Worm (Caenorhabditis elegans) whole organism, late embryonic: ENCODE results near the gene F41G3.19.

ENCODE experiments used
- C08G9.2 ChIP-seq: sonication (generic microtip); optimal IDR thresholded peaks from 2 replicates; lab custom pipeline; 2016; ENCODE audit warnings: mild to moderate bottlenecking, missing genetic modification characterization, moderate library complexity, missing compliant biosample characterization
- C38D4.7 ChIP-seq: fragments of 200-800 bp; sonication (Bioruptor generic); optimal IDR thresholded peaks from 2 replicates; lab custom pipeline; 2018; ENCODE audit warnings: mild to moderate bottlenecking, missing genetic modification characterization, moderate library complexity, missing compliant biosample characterization
- F13H6.1 ChIP-seq: sonication (generic microtip); optimal IDR thresholded peaks from 2 replicates; lab custom pipeline; 2016; ENCODE audit warnings: missing genetic modification characterization, missing compliant biosample characterization
- K09A11.1 ChIP-seq: sonication (generic microtip); optimal IDR thresholded peaks from 2 replicates; lab custom pipeline; 2017; ENCODE audit warnings: antibody characterized with exemption, mild to moderate bottlenecking, missing genetic modification characterization, missing compliant biosample characterization; ENCODE audit not compliant: insufficient read depth
- T23F11.4 ChIP-seq: fragments of 200-800 bp; sonication (Bioruptor generic); optimal IDR thresholded peaks from 2 replicates; lab custom pipeline; 2018; ENCODE audit warnings: mild to moderate bottlenecking, missing genetic modification characterization, missing compliant biosample characterization
- Y22D7AL.16 ChIP-seq: sonication (generic microtip); optimal IDR thresholded peaks from 2 replicates; lab custom pipeline; 2016; ENCODE audit warnings: missing genetic modification characterization, missing compliant biosample characterization
- ahr-1 ChIP-seq: sonication (generic microtip); optimal IDR thresholded peaks from 2 replicates; lab custom pipeline; 2016; ENCODE audit warnings: missing genetic modification characterization, missing compliant biosample characterization
- ceh-14 ChIP-seq: sonication (generic microtip); optimal IDR thresholded peaks from 2 replicates; lab custom pipeline; 2016; ENCODE audit warnings: missing genotype, missing genetic modification characterization, missing compliant biosample characterization
- ceh-18 ChIP-seq: sonication (generic microtip); optimal IDR thresholded peaks from 2 replicates; lab custom pipeline; 2016; ENCODE audit warnings: missing genetic modification characterization, missing compliant biosample characterization
- ceh-19 ChIP-seq: fragments of 200-800 bp; sonication (Bioruptor generic); optimal IDR thresholded peaks from 2 replicates; lab custom pipeline; 2018; ENCODE audit warnings: mild to moderate bottlenecking, missing genetic modification characterization, missing compliant biosample characterization
- ceh-2 ChIP-seq: sonication (generic microtip); optimal IDR thresholded peaks from 2 replicates; lab custom pipeline; 2016; ENCODE audit warnings: missing genotype, missing genetic modification characterization, missing compliant biosample characterization
- ceh-22 ChIP-seq: sonication (generic microtip); optimal IDR thresholded peaks from 2 replicates; lab custom pipeline; 2017; ENCODE audit warnings: missing biosample characterization, missing genetic modification characterization
- ceh-30 ChIP-seq: fragments of 150-350 bp; optimal IDR thresholded peaks from 2 replicates; lab custom pipeline; 2014; ENCODE audit warnings: missing biosample characterization, missing genetic modification characterization
- ceh-31 ChIP-seq: sonication (generic microtip); optimal IDR thresholded peaks from 2 replicates; lab custom pipeline; 2016; ENCODE audit warnings: missing genetic modification characterization, missing compliant biosample characterization
- ceh-45 ChIP-seq: fragments of 200-800 bp; sonication (Bioruptor generic); IDR thresholded peaks from 2 replicates; pipeline ENCODE4 v1.3.6; 2022; ENCODE audit warnings: missing genetic modification reagents, missing genetic modification characterization, missing compliant biosample characterization
- ceh-48 ChIP-seq: sonication (generic microtip); optimal IDR thresholded peaks from 2 replicates; lab custom pipeline; 2016; ENCODE audit warnings: missing genetic modification characterization, inconsistent platforms, missing compliant biosample characterization
- ceh-6 ChIP-seq: fragments of 200-800 bp; sonication (Bioruptor generic); optimal IDR thresholded peaks from 2 replicates; lab custom pipeline; 2018; ENCODE audit warnings: mild to moderate bottlenecking, missing genetic modification characterization, missing compliant biosample characterization
- ceh-9 ChIP-seq: sonication (generic microtip); optimal IDR thresholded peaks from 2 replicates; lab custom pipeline; 2016; ENCODE audit warnings: mild to moderate bottlenecking, missing genetic modification characterization, inconsistent platforms, missing compliant biosample characterization
- dve-1 ChIP-seq: sonication (generic microtip); optimal IDR thresholded peaks from 2 replicates; lab custom pipeline; 2017; ENCODE audit warnings: antibody characterized with exemption, mild to moderate bottlenecking, missing genetic modification characterization, missing compliant biosample characterization
- elt-2 ChIP-seq: sonication (generic microtip); optimal IDR thresholded peaks from 2 replicates; lab custom pipeline; 2016; ENCODE audit warnings: missing genetic modification reagents, missing genetic modification characterization, missing compliant biosample characterization
- elt-4 ChIP-seq: sonication (generic microtip); optimal IDR thresholded peaks from 2 replicates; lab custom pipeline; 2016; ENCODE audit warnings: missing genetic modification characterization, missing compliant biosample characterization
- ets-4 ChIP-seq: sonication (generic microtip); optimal IDR thresholded peaks from 2 replicates; lab custom pipeline; 2016; ENCODE audit warnings: missing genetic modification characterization, missing compliant biosample characterization
- fkh-10 ChIP-seq: fragments of 150-350 bp; optimal IDR thresholded peaks from 2 replicates; lab custom pipeline; 2014; ENCODE audit warnings: missing biosample characterization, missing genetic modification reagents, missing genetic modification characterization
- hlh-13 ChIP-seq: fragments of 200-800 bp; sonication (Bioruptor generic); optimal IDR thresholded peaks from 2 replicates; lab custom pipeline; 2018; ENCODE audit warnings: mild to moderate bottlenecking, missing genetic modification characterization, missing compliant biosample characterization
- hlh-30 ChIP-seq: sonication (generic microtip); optimal IDR thresholded peaks from 2 replicates; lab custom pipeline; 2017; ENCODE audit warnings: antibody characterized with exemption, missing genetic modification characterization, missing compliant biosample characterization; ENCODE audit not compliant: insufficient read depth
- hlh-6 ChIP-seq: sonication (generic microtip); optimal IDR thresholded peaks from 2 replicates; lab custom pipeline; 2016; ENCODE audit warnings: missing genotype, missing genetic modification characterization, missing compliant biosample characterization
- lim-6 ChIP-seq: sonication (generic microtip); optimal IDR thresholded peaks from 2 replicates; lab custom pipeline; 2016; ENCODE audit warnings: missing genetic modification characterization, missing compliant biosample characterization
- lin-11 ChIP-seq: fragments of 200-800 bp; sonication (Bioruptor generic); optimal IDR thresholded peaks from 2 replicates; lab custom pipeline; 2018; ENCODE audit warnings: mild to moderate bottlenecking, missing genetic modification characterization, missing compliant biosample characterization
- madf-2 ChIP-seq: sonication (generic microtip); optimal IDR thresholded peaks from 2 replicates; lab custom pipeline; 2017; ENCODE audit warnings: missing genetic modification characterization, missing compliant biosample characterization
- mec-3 ChIP-seq: sonication (generic microtip); optimal IDR thresholded peaks from 2 replicates; lab custom pipeline; 2016; ENCODE audit warnings: borderline replicate concordance, missing genetic modification characterization, missing compliant biosample characterization
- nfya-1 ChIP-seq: sonication (generic microtip); optimal IDR thresholded peaks from 2 replicates; lab custom pipeline; 2017; ENCODE audit warnings: missing genetic modification characterization, mild to moderate bottlenecking, missing compliant biosample characterization, antibody characterized with exemption, moderate library complexity
- nhr-11 ChIP-seq: fragments of 150-350 bp; optimal IDR thresholded peaks from 2 replicates; lab custom pipeline; 2014; ENCODE audit warnings: missing biosample characterization, missing genetic modification characterization
- npax-4 ChIP-seq: sonication (generic microtip); optimal IDR thresholded peaks from 2 replicates; lab custom pipeline; 2016; ENCODE audit warnings: missing genetic modification characterization, missing compliant biosample characterization
- odd-2 ChIP-seq: sonication (generic microtip); optimal IDR thresholded peaks from 2 replicates; lab custom pipeline; 2017; ENCODE audit warnings: antibody characterized with exemption, mild to moderate bottlenecking, missing genetic modification characterization, missing compliant biosample characterization
- pag-3 ChIP-seq: sonication (generic microtip); optimal IDR thresholded peaks from 2 replicates; lab custom pipeline; 2016; ENCODE audit warnings: missing compliant biosample characterization, missing genetic modification characterization, borderline replicate concordance
- pat-9 ChIP-seq: fragments of 200-800 bp; sonication (Bioruptor generic); optimal IDR thresholded peaks from 2 replicates; lab custom pipeline; 2018; ENCODE audit warnings: mild to moderate bottlenecking, missing genetic modification characterization, moderate library complexity, missing compliant biosample characterization
- pax-1 ChIP-seq: fragments of 150-350 bp; optimal IDR thresholded peaks from 2 replicates; lab custom pipeline; 2014; ENCODE audit warnings: missing biosample characterization, missing genetic modification characterization
- pha-2 ChIP-seq: sonication (generic microtip); optimal IDR thresholded peaks from 2 replicates; lab custom pipeline; 2017; ENCODE audit warnings: mild to moderate bottlenecking, missing genetic modification characterization, missing compliant biosample characterization
- pha-4 ChIP-seq: fragments of 150-350 bp; optimal IDR thresholded peaks from 2 replicates; lab custom pipeline; 2018; ENCODE audit warnings: missing biosample characterization, missing genetic modification reagents, missing genetic modification characterization
- pqm-1 ChIP-seq: sonication (generic microtip); optimal IDR thresholded peaks from 2 replicates; lab custom pipeline; 2016; ENCODE audit warnings: missing genetic modification characterization, missing compliant biosample characterization
- ref-2 ChIP-seq: sonication (generic microtip); optimal IDR thresholded peaks from 2 replicates; lab custom pipeline; 2016; ENCODE audit warnings: missing genetic modification characterization, missing compliant biosample characterization
- rnt-1 ChIP-seq: sonication (generic microtip); optimal IDR thresholded peaks from 2 replicates; lab custom pipeline; 2016; ENCODE audit warnings: missing genetic modification characterization, missing compliant biosample characterization
- tbx-2 ChIP-seq: sonication (generic microtip); optimal IDR thresholded peaks from 2 replicates; lab custom pipeline; 2016; ENCODE audit warnings: missing genetic modification characterization, missing compliant biosample characterization
- tbx-7 ChIP-seq: sonication (generic microtip); optimal IDR thresholded peaks from 2 replicates; lab custom pipeline; 2016; ENCODE audit warnings: missing genotype, missing genetic modification characterization, missing compliant biosample characterization
- unc-55 ChIP-seq: sonication (generic microtip); optimal IDR thresholded peaks from 2 replicates; lab custom pipeline; 2017; ENCODE audit warnings: missing biosample characterization, missing genetic modification reagents, missing genetic modification characterization
- zip-5 ChIP-seq: sonication (generic microtip); optimal IDR thresholded peaks from 2 replicates; lab custom pipeline; 2016; ENCODE audit warnings: missing genetic modification characterization, missing compliant biosample characterization

F41G3.19 gene

DNA sequence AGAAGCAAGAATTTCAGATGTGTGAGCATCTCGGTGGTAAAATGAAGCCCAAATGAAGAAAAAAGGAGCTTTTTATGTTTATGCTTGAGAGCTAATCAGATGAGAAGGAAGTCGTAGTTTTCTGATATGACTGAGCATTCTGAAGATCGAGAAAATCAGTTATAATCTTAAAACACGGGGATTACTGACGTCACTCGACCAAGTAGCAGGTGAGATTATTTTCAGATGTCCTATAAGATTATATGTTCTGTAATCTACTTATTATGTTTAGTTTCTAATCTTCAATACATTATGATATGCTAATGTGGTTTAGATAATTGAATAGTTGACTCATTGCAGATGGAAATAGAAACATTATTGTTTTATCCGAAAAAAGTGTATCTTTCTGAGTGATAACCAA is 6.1 kb downstream of the F41G3.19 start, which contains the start of gene ins-14:
Gene ins-14, minus strand, starts transcription at position 32 of the 400 bp plus-strand sequence.
- no peak for TF ChIP-seq unc-55
- no peak for TF ChIP-seq nhr-11
- TF ChIP-seq ceh-14 (tag; lab: Kevin White, UChicago) = no peak

DNA sequence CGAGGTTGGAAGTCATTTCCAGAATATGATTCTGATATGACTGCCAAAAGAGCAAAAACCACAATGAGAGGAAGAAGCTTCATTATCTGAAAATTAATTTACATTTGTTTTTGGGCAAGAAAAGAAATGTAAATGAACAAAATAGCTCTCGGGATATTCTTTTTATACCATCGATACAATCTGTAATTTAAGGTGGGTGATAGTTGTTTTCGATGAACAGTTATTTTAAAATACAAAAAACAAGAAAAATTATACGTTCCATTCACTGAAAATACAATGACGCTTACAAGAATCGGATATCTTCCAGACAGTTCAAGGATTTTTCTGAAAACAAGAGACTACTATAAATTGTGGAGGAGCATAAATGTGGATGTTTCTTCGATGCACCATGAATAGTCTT is 7.3 kb downstream of the F41G3.19 start, which contains the start of gene ins-15:
Gene ins-15, minus strand, starts transcription at position 101 of the 400 bp plus-strand sequence.
- TF ChIP-seq elt-4 (no peak), ets-4 (tag; lab: Kevin White, UChicago) (no peak), ceh-45 (GFP tag; lab: Robert Waterston, UW) (no peak), ceh-22 (tag; lab: Kevin White, UChicago) (no peak), dve-1 (tag; lab: Kevin White, UChicago) (no peak), pqm-1 (tag; lab: Kevin White, UChicago) (no peak), ceh-6 (GFP tag; lab: Kevin White, UChicago) (no peak), mec-3 (tag; lab: Kevin White, UChicago) (no peak), hlh-30 (no peak), lin-11 (no peak), F13H6.1 (tag; lab: Kevin White, UChicago) (no peak), hlh-6 (no peak), ceh-19 (GFP tag; lab: Kevin White, UChicago) (no peak), T23F11.4 (GFP tag; lab: Kevin White, UChicago) (no peak), odd-2 (tag; lab: Kevin White, UChicago) (no peak), ceh-9 (tag; lab: Kevin White, UChicago) (no peak), pha-2 (no peak), rnt-1 (no peak), ceh-18 (tag; lab: Kevin White, UChicago) (no peak), C38D4.7 (GFP tag; lab: Kevin White, UChicago) (no peak)

DNA sequence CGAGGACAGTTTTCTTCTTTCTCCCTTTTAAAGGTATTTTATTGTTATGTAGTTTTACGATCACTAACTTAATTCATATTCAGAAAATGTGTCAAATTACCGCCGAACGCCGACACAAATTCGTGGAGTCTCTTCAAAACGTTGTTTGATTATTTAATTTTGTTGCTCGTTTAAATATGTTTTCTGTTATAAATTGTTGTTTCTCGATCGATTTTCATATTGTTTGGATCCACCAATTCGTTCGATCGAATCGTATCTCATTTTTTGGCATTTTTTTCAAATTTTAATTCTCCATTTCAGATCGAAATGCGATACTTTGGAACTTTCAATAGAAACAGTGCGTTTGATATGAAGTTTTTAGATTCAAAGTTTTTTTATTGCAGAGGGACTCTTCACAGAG is 9.3 kb downstream of the F41G3.19 start, which contains the start of gene F41G3.6:
Gene F41G3.6, plus strand, starts transcription at position 301 of the 400 bp plus-strand sequence.
- TF ChIP-seq ref-2 (no peak), K09A11.1 (tag; lab: Kevin White, UChicago) (no peak), C38D4.7 (GFP tag; lab: Kevin White, UChicago) (no peak), ahr-1 (tag; lab: Kevin White, UChicago) (no peak), tbx-2 (no peak), ceh-2 (tag; lab: Kevin White, UChicago) (no peak), tbx-7 (tag; lab: Kevin White, UChicago) (no peak)
- TF ChIP-seq, all 69 proteins: peak for 0

- TF ChIP-seq ceh-48 (tag; lab: Kevin White, UChicago) (no peak), C08G9.2 (tag; lab: Kevin White, UChicago) (peak; percentile 93), odd-2 (tag; lab: Kevin White, UChicago) (no peak), rnt-1 (peak; percentile 91), ceh-30 (tag; lab: Kevin White, UChicago) (no peak), ceh-22 (tag; lab: Kevin White, UChicago) (no peak), tbx-7 (tag; lab: Kevin White, UChicago) (peak; percentile 83), lin-11 (no peak), ceh-31 (tag; lab: Kevin White, UChicago) (peak; percentile 97), Y22D7AL.16 (no peak), K09A11.1 (tag; lab: Kevin White, UChicago) (no peak), zip-5 (tag; lab: Kevin White, UChicago) (peak; percentile 91), hlh-13 (GFP tag; lab: Kevin White, UChicago) (peak; percentile 21), madf-2 (tag; lab: Kevin White, UChicago) (peak; percentile 9), pha-4 (tag; lab: Kevin White, UChicago) (no peak), hlh-6 (peak; percentile 39), ref-2 (peak; percentile 95), npax-4 (tag; lab: Kevin White, UChicago) (no peak), ceh-2 (tag; lab: Kevin White, UChicago) (peak; percentile 90), elt-2 (tag; lab: Kevin White, UChicago) (no peak), pax-1 (no peak), pat-9 (tag; lab: Kevin White, UChicago) (no peak), C38D4.7 (GFP tag; lab: Kevin White, UChicago) (no peak), ahr-1 (tag; lab: Kevin White, UChicago) (peak; percentile 58), mec-3 (tag; lab: Kevin White, UChicago) (no peak), lim-6 (tag; lab: Kevin White, UChicago) (peak; percentile 74), pag-3 (tag; lab: Kevin White, UChicago) (no peak), nfya-1 (tag; lab: Kevin White, UChicago) (peak; percentile 1), fkh-10 (GFP tag; lab: Kevin White, UChicago) (no peak)
Observed at ce11 chrII:6741428-6741827, 10.5 kb downstream of the F41G3.19 start, which contains the start of gene exos-8. Gene exos-8, plus strand, starts transcription at chrII:6741691.
